Fruit fly (Drosophila melanogaster) whole organism, embryonic: ENCODE measurements around the gene CG43338.
A peak's percentile ranks its signal among the peaks of the same experiment; 100 is the strongest.

ENCODE experiments used
- ATbp ChIP-seq: fragments of 200-800 bp; sonication (Bioruptor generic); optimal IDR thresholded peaks from 2 replicates; lab custom pipeline; 2017; ENCODE audit warnings: missing biosample characterization, mild to moderate bottlenecking, missing genetic modification characterization, missing genetic modification reagents
- Atf3 ChIP-seq: fragments of 200-800 bp; sonication (Bioruptor generic); optimal IDR thresholded peaks from 3 replicates; lab custom pipeline; 2016; ENCODE audit warnings: missing biosample characterization, missing genetic modification characterization
- Awh ChIP-seq: fragments of 200-800 bp; sonication (Bioruptor generic); IDR thresholded peaks from 2 replicates; pipeline ENCODE4, ENCODE4 v1.3.6; 2022; ENCODE audit warnings: missing biosample characterization, missing genetic modification characterization
- CG10543 ChIP-seq: fragments of 200-800 bp; sonication (Bioruptor generic); optimal IDR thresholded peaks from 3 replicates; lab custom pipeline; 2017; ENCODE audit warnings: missing biosample characterization, mild to moderate bottlenecking, missing genetic modification characterization, moderate library complexity
- CG11398 ChIP-seq: fragments of 200-800 bp; sonication (Bioruptor generic); optimal IDR thresholded peaks from 2 replicates; lab custom pipeline; 2016; ENCODE audit warnings: missing biosample characterization, missing genetic modification characterization
- CG12769 ChIP-seq: fragments of 200-800 bp; sonication (Bioruptor generic); optimal IDR thresholded peaks from 2 replicates; lab custom pipeline; 2019; ENCODE audit warnings: missing biosample characterization, mild to moderate bottlenecking, missing genetic modification characterization, moderate library complexity
- CG14667 ChIP-seq: fragments of 200-800 bp; sonication (Bioruptor generic); IDR thresholded peaks from 2 replicates; pipeline ENCODE4 v1.3.6; 2022; ENCODE audit warnings: missing biosample characterization, missing genetic modification characterization
- CG15514 ChIP-seq: fragments of 200-800 bp; sonication (Bioruptor generic); optimal IDR thresholded peaks from 3 replicates; lab custom pipeline; 2017; ENCODE audit warnings: missing biosample characterization, missing genetic modification characterization, mild to moderate bottlenecking, moderate library complexity, missing genetic modification reagents
- CG16863 ChIP-seq: fragments of 200-800 bp; sonication (Bioruptor generic); optimal IDR thresholded peaks from 3 replicates; lab custom pipeline; 2016; ENCODE audit warnings: missing biosample characterization, missing genetic modification characterization
- CG17186 ChIP-seq: fragments of 200-800 bp; sonication (Bioruptor generic); optimal IDR thresholded peaks from 3 replicates; lab custom pipeline; 2017; ENCODE audit warnings: missing biosample characterization, missing genetic modification reagents, missing genetic modification characterization
- CG17385 ChIP-seq: fragments of 200-800 bp; sonication (Bioruptor generic); optimal IDR thresholded peaks from 3 replicates; lab custom pipeline; 2018; ENCODE audit warnings: missing biosample characterization, mild to moderate bottlenecking, missing genetic modification characterization
- CG18599 ChIP-seq: fragments of 200-800 bp; sonication (Bioruptor generic); optimal IDR thresholded peaks from 3 replicates; lab custom pipeline; 2017; ENCODE audit warnings: missing biosample characterization, missing genetic modification characterization, mild to moderate bottlenecking, moderate library complexity, missing genetic modification reagents
- CG18619 ChIP-seq: fragments of 200-800 bp; sonication (Bioruptor generic); optimal IDR thresholded peaks from 3 replicates; lab custom pipeline; 2017; ENCODE audit warnings: missing biosample characterization, mild to moderate bottlenecking, missing genetic modification characterization
- CG3847 ChIP-seq: fragments of 200-800 bp; sonication (Bioruptor generic); IDR thresholded peaks from 2 replicates; pipeline ENCODE4 v1.3.6; 2022; ENCODE audit warnings: missing biosample characterization, missing genetic modification characterization
- CG5180 ChIP-seq: fragments of 200-800 bp; sonication (Bioruptor generic); optimal IDR thresholded peaks from 3 replicates; lab custom pipeline; 2017; ENCODE audit warnings: missing biosample characterization, missing genetic modification characterization, mild to moderate bottlenecking, moderate library complexity, missing genetic modification reagents
- CG6254 ChIP-seq: fragments of 200-800 bp; sonication (Bioruptor generic); optimal IDR thresholded peaks from 3 replicates; lab custom pipeline; 2017; ENCODE audit warnings: mild to moderate bottlenecking, missing biosample characterization, missing genetic modification reagents, missing genetic modification characterization
- CG6683 ChIP-seq: fragments of 200-800 bp; sonication (Bioruptor generic); optimal IDR thresholded peaks from 2 replicates; lab custom pipeline; 2017; ENCODE audit warnings: missing biosample characterization, mild to moderate bottlenecking, missing genetic modification characterization, missing genetic modification reagents
- CG9727 ChIP-seq: fragments of 200-800 bp; sonication (Bioruptor generic); optimal IDR thresholded peaks from 3 replicates; lab custom pipeline; 2017; ENCODE audit warnings: missing biosample characterization, mild to moderate bottlenecking, missing genetic modification characterization
- D19A ChIP-seq: fragments of 200-800 bp; optimal IDR thresholded peaks from 3 replicates; lab custom pipeline; 2019; ENCODE audit warnings: missing biosample characterization, mild to moderate bottlenecking, missing genetic modification characterization, moderate library complexity
- Deaf1 ChIP-seq: fragments of 200-800 bp; optimal IDR thresholded peaks from 3 replicates; lab custom pipeline; 2019; ENCODE audit warnings: missing biosample characterization, mild to moderate bottlenecking, missing genetic modification characterization, moderate library complexity
- Doc2 ChIP-seq: fragments of 200-800 bp; sonication (Bioruptor generic); IDR thresholded peaks from 2 replicates; pipeline ENCODE4 v1.3.6; 2022; ENCODE audit warnings: missing biosample characterization, missing genetic modification characterization
- Fer1 ChIP-seq: fragments of 200-800 bp; sonication (Bioruptor generic); optimal IDR thresholded peaks from 2 replicates; lab custom pipeline; 2017; ENCODE audit warnings: missing biosample characterization, mild to moderate bottlenecking, missing genetic modification characterization
- Fer3 ChIP-seq: fragments of 200-800 bp; sonication (Bioruptor generic); optimal IDR thresholded peaks from 2 replicates; lab custom pipeline; 2018; ENCODE audit warnings: missing biosample characterization, mild to moderate bottlenecking, missing genetic modification characterization, moderate library complexity
- HmgD ChIP-seq: fragments of 200-800 bp; sonication (Bioruptor generic); optimal IDR thresholded peaks from 3 replicates; lab custom pipeline; 2016; ENCODE audit warnings: missing biosample characterization, missing genetic modification characterization
- Lhr ChIP-seq: fragments of 200-800 bp; sonication (Bioruptor generic); optimal IDR thresholded peaks from 3 replicates; lab custom pipeline; 2017; ENCODE audit warnings: mild to moderate bottlenecking, missing biosample characterization, missing genetic modification reagents, missing genetic modification characterization
- MESR4 ChIP-seq: fragments of 200-800 bp; sonication (Bioruptor generic); optimal IDR thresholded peaks from 2 replicates; lab custom pipeline; 2018; ENCODE audit warnings: missing biosample characterization, mild to moderate bottlenecking, missing genetic modification characterization, moderate library complexity
- Mes4 ChIP-seq: fragments of 200-800 bp; sonication (Bioruptor generic); optimal IDR thresholded peaks from 2 replicates; lab custom pipeline; 2016; ENCODE audit warnings: missing biosample characterization, missing genetic modification characterization
- Myb ChIP-seq: fragments of 200-800 bp; sonication (Bioruptor generic); optimal IDR thresholded peaks from 2 replicates; lab custom pipeline; 2016; ENCODE audit warnings: missing biosample characterization, missing genetic modification characterization
- Ptx1 ChIP-seq: fragments of 200-800 bp; sonication (Bioruptor generic); IDR thresholded peaks from 2 replicates; pipeline ENCODE4 v1.3.6; 2022; ENCODE audit warnings: missing biosample characterization, missing genetic modification characterization
- Six4 ChIP-seq: fragments of 200-800 bp; sonication (Bioruptor generic); optimal IDR thresholded peaks from 2 replicates; lab custom pipeline; 2016; ENCODE audit warnings: missing biosample characterization, missing genetic modification characterization
- chinmo ChIP-seq: fragments of 200-800 bp; sonication (Bioruptor generic); IDR thresholded peaks from 4 replicates; pipeline ENCODE4 v1.3.6; 2022; ENCODE audit warnings: missing biosample characterization, missing genetic modification characterization; ENCODE audit not compliant: partially characterized antibody
- chm ChIP-seq: fragments of 200-800 bp; sonication (Bioruptor generic); IDR thresholded peaks from 2 replicates; pipeline ENCODE4 v1.3.6; 2022; ENCODE audit warnings: missing biosample characterization, missing genetic modification characterization
- dmrt11E ChIP-seq: fragments of 200-800 bp; sonication (Bioruptor generic); optimal IDR thresholded peaks from 3 replicates; lab custom pipeline; 2018; ENCODE audit warnings: missing biosample characterization, mild to moderate bottlenecking, missing genetic modification characterization, moderate library complexity
- dysf ChIP-seq: fragments of 200-800 bp; sonication (Bioruptor generic); IDR thresholded peaks from 3 replicates; pipeline ENCODE4 v1.3.6; 2022; ENCODE audit warnings: missing biosample characterization, missing genetic modification characterization
- en ChIP-seq: fragments of 200-800 bp; sonication (Bioruptor generic); optimal IDR thresholded peaks from 2 replicates; lab custom pipeline; 2016; ENCODE audit warnings: missing biosample characterization, missing genetic modification characterization
- exex ChIP-seq: fragments of 200-800 bp; sonication (Bioruptor generic); optimal IDR thresholded peaks from 4 replicates; lab custom pipeline; 2018; ENCODE audit warnings: missing biosample characterization, mild to moderate bottlenecking, missing genetic modification characterization, moderate library complexity
- fu2 ChIP-seq: fragments of 200-800 bp; sonication (Bioruptor generic); optimal IDR thresholded peaks from 2 replicates; lab custom pipeline; 2016; ENCODE audit warnings: missing biosample characterization, missing genetic modification characterization
- gsb ChIP-seq: fragments of 200-800 bp; sonication (Bioruptor generic); IDR thresholded peaks from 2 replicates; pipeline ENCODE4 v1.3.6; 2022; ENCODE audit warnings: missing biosample characterization, missing genetic modification characterization
- hb ChIP-seq: fragments of 200-800 bp; sonication (Bioruptor generic); IDR thresholded peaks from 3 replicates; pipeline ENCODE4 v1.3.6; 2022; ENCODE audit warnings: missing biosample characterization, missing genetic modification characterization; ENCODE audit not compliant: partially characterized antibody
- kay ChIP-seq: fragments of 200-800 bp; sonication (Bioruptor generic); optimal IDR thresholded peaks from 2 replicates; lab custom pipeline; 2016; ENCODE audit warnings: missing biosample characterization, missing genetic modification characterization
- mld ChIP-seq: fragments of 200-800 bp; sonication (Bioruptor generic); IDR thresholded peaks from 3 replicates; pipeline ENCODE4 v1.3.6; 2022; ENCODE audit warnings: missing biosample characterization, missing genetic modification characterization; ENCODE audit not compliant: partially characterized antibody
- nmo ChIP-seq: fragments of 200-800 bp; sonication (Bioruptor generic); optimal IDR thresholded peaks from 2 replicates; lab custom pipeline; 2018; ENCODE audit warnings: missing biosample characterization, mild to moderate bottlenecking, missing genetic modification characterization, moderate library complexity
- slbo ChIP-seq: fragments of 200-800 bp; sonication (Bioruptor generic); IDR thresholded peaks from 2 replicates; pipeline ENCODE4 v1.3.6; 2022; ENCODE audit warnings: missing biosample characterization, missing genetic modification characterization
- so ChIP-seq: fragments of 200-800 bp; sonication (Bioruptor generic); IDR thresholded peaks from 3 replicates; pipeline ENCODE4 v1.3.6; 2022; ENCODE audit warnings: missing biosample characterization, missing genetic modification characterization
- stc ChIP-seq: fragments of 200-800 bp; sonication (Bioruptor generic); IDR thresholded peaks from 2 replicates; pipeline ENCODE4 v1.3.6; 2022; ENCODE audit warnings: missing biosample characterization, missing genetic modification characterization
- stwl ChIP-seq: fragments of 200-800 bp; sonication (Bioruptor generic); optimal IDR thresholded peaks from 3 replicates; lab custom pipeline; 2018; ENCODE audit warnings: missing biosample characterization, mild to moderate bottlenecking, missing genetic modification characterization, moderate library complexity
- tna ChIP-seq: fragments of 200-800 bp; sonication (Bioruptor generic); IDR thresholded peaks from 2 replicates; pipeline ENCODE4 v1.3.6; 2022; ENCODE audit warnings: missing biosample characterization, missing genetic modification characterization; ENCODE audit not compliant: partially characterized antibody
- tup ChIP-seq: fragments of 200-800 bp; sonication (Bioruptor generic); optimal IDR thresholded peaks from 2 replicates; lab custom pipeline; 2016; ENCODE audit warnings: missing biosample characterization, mild to moderate bottlenecking, missing genetic modification characterization, moderate library complexity
- usp ChIP-seq: fragments of >200 bp; optimal IDR thresholded peaks from 2 replicates; lab custom pipeline; 2017; ENCODE audit warnings: missing biosample characterization, missing genetic modification characterization

CG43338 gene

DNA sequence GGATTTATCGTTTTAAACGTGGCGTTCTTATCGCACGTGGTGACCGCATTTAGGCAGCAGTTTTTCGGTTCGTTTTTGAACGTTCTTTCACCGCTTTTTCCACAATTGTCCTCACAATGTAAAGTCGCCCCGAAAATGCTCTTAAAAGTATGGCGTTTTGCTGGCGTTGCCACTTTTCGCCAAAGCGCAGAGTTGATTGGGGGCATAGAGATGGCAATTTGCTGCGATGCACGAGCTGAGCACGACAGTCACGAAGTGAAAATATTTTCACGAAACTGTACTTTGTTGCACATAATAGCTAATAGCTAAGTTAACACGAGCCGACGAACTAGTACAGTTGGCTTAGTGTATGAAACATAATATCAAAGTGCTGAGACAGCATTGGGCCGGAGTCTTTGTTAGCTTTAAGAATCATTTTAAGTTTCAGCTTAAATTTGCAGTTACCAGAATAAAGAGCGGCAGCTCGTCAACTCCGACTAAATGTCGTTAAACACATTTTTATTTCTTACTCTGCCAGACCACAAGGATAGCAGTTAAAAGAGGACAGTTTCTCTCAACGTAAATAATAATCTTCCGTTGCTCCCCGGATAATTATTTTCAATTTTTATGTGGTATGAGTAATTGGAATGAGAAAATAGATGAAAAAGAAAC is 17.7 kb upstream of the CG43338 start, which contains the start of gene msl-1 (continued):
- peak; percentile 52 for TF ChIP-seq Lhr (GFP tag; lab: Kevin White, UChicago)
- no peak for TF ChIP-seq kay (GFP tag; lab: Kevin White, UChicago)
- TF ChIP-seq CG18599, result no peak
- TF ChIP-seq CG5180 (GFP tag; lab: Kevin White, UChicago), result no peak
- TF ChIP-seq Fer1 (GFP tag; lab: Kevin White, UChicago), result no peak
- TF ChIP-seq CG17186, result no peak
- TF ChIP-seq ATbp (GFP tag; lab: Kevin White, UChicago), result no peak
- no peak for TF ChIP-seq exex
- TF ChIP-seq Mes4, result no peak
- TF ChIP-seq CG6683 (GFP tag; lab: Kevin White, UChicago), result no peak
- no peak for TF ChIP-seq chm (GFP tag; lab: Robert Waterston, UW)
- TF ChIP-seq tna (GFP tag; lab: Robert Waterston, UW), result peak; percentile 88
- peak; percentile 94 for TF ChIP-seq hb (GFP tag; lab: Robert Waterston, UW)
- no peak for TF ChIP-seq stc (GFP tag; lab: Robert Waterston, UW)
- no peak for TF ChIP-seq CG10543 (GFP tag; lab: Kevin White, UChicago)
- no peak for TF ChIP-seq dmrt11E
- TF ChIP-seq CG9727 (GFP tag; lab: Kevin White, UChicago), result peak; percentile 26
- TF ChIP-seq gsb (GFP tag; lab: Robert Waterston, UW), result no peak
- TF ChIP-seq Myb, result peak; percentile 44
- TF ChIP-seq fu2, result peak; percentile 3
- no peak for TF ChIP-seq Awh (GFP tag; lab: Robert Waterston, UW)
- TF ChIP-seq CG17385 (GFP tag; lab: Kevin White, UChicago), result no peak
- TF ChIP-seq Fer3 (tag; lab: Kevin White, UChicago), result no peak
- TF ChIP-seq CG18619 (GFP tag; lab: Kevin White, UChicago), result no peak
- no peak for TF ChIP-seq CG16863
- TF ChIP-seq CG6254 (GFP tag; lab: Kevin White, UChicago), result no peak
- peak; percentile 73 for TF ChIP-seq CG3847 (GFP tag; lab: Robert Waterston, UW)
- peak; percentile 79 for TF ChIP-seq slbo (GFP tag; lab: Robert Waterston, UW)
- TF ChIP-seq stwl (tag; lab: Kevin White, UChicago), result peak; percentile 51
- TF ChIP-seq dysf, result peak; percentile 25; the same call in 1 of the 3 replicates
- peak; percentile 92 for TF ChIP-seq MESR4 (GFP tag; lab: Kevin White, UChicago)
- no peak for TF ChIP-seq Deaf1 (tag; lab: Kevin White, UChicago)
- no peak for TF ChIP-seq tup
- peak; percentile 95; the same call in 2 of the 4 replicates for TF ChIP-seq chinmo (GFP tag; lab: Robert Waterston, UW)
- 0 out of 2 replicates have a peak, but pooled peaks have one; percentile 10 for TF ChIP-seq CG14667 (GFP tag; lab: Robert Waterston, UW)
- TF ChIP-seq HmgD, result peak; percentile 79
- TF ChIP-seq so, result no peak
- TF ChIP-seq CG12769 (tag; lab: Kevin White, UChicago), result no peak
- peak; percentile 31; the same call in 1 of the 2 replicates for TF ChIP-seq Ptx1
- no peak for TF ChIP-seq CG11398 (GFP tag; lab: Kevin White, UChicago)
- peak; percentile 13 for TF ChIP-seq Atf3 (GFP tag; lab: Kevin White, UChicago)
- no peak for TF ChIP-seq en (GFP tag; lab: Kevin White, UChicago)
- no peak for TF ChIP-seq D19A (tag; lab: Kevin White, UChicago)
- no peak for TF ChIP-seq Six4 (GFP tag; lab: Kevin White, UChicago)
- TF ChIP-seq usp (GFP tag; lab: Kevin White, UChicago), result no peak
- peak; percentile 43 for TF ChIP-seq nmo (GFP tag; lab: Kevin White, UChicago)
- TF ChIP-seq mld (GFP tag; lab: Robert Waterston, UW), result peak; percentile 94
- no peak for TF ChIP-seq Doc2 (GFP tag; lab: Robert Waterston, UW)
- TF ChIP-seq CG15514, result peak; percentile 77
